Worm (Caenorhabditis elegans) whole organism, L4 larva: ENCODE results near the gene tor-1.

Source experiments
- D1046.2 ChIP-seq: fragments of 200-800 bp; sonication (Bioruptor generic); IDR thresholded peaks from 2 replicates; pipeline ENCODE4 v1.3.6; 2022; ENCODE audit warnings: missing genetic modification characterization, missing compliant biosample characterization
- F10B5.3 ChIP-seq: sonication (generic microtip); optimal IDR thresholded peaks from 2 replicates; lab custom pipeline; 2016; ENCODE audit warnings: mild to moderate bottlenecking, missing genetic modification characterization, missing compliant biosample characterization
- F26F4.8 ChIP-seq: fragments of 200-800 bp; sonication (Bioruptor generic); conservative IDR thresholded peaks from 2 replicates; pipeline ENCODE4 v1.3.6; 2022; ENCODE audit warnings: missing genetic modification characterization, missing compliant biosample characterization
- F49E8.2 ChIP-seq: sonication (generic microtip); optimal IDR thresholded peaks from 2 replicates; lab custom pipeline; 2016; ENCODE audit warnings: missing compliant biosample characterization, mild to moderate bottlenecking, missing genetic modification characterization, borderline replicate concordance
- T20F7.1 ChIP-seq: fragments of 200-800 bp; sonication (Bioruptor generic); optimal IDR thresholded peaks from 2 replicates; lab custom pipeline; 2018; ENCODE audit warnings: mild to moderate bottlenecking, missing genetic modification characterization, missing compliant biosample characterization
- ZK337.2 ChIP-seq: fragments of 200-800 bp; sonication (Bioruptor generic); IDR thresholded peaks from 2 replicates; pipeline ENCODE4 v1.3.6; 2022; ENCODE audit warnings: missing genetic modification reagents, missing genetic modification characterization, missing compliant biosample characterization
- aha-1 ChIP-seq: fragments of 150-350 bp; peaks from one replicate; lab custom pipeline; 2014; ENCODE audit warnings: missing biosample characterization, missing genetic modification characterization
- ama-1 ChIP-seq: fragments of 150-350 bp; optimal IDR thresholded peaks from 2 replicates; lab custom pipeline; 2014; ENCODE audit warnings: inconsistent platforms, mixed read lengths
- arid-1 ChIP-seq: fragments of 200-800 bp; sonication (Bioruptor generic); conservative IDR thresholded peaks from 2 replicates; pipeline ENCODE4 v1.3.6; 2022; ENCODE audit warnings: missing genetic modification reagents, missing genetic modification characterization, missing compliant biosample characterization
- ceh-20 ChIP-seq: fragments of 200-800 bp; sonication (Bioruptor generic); IDR thresholded peaks from 2 replicates; pipeline ENCODE4 v1.3.6; 2022; ENCODE audit warnings: missing genetic modification reagents, missing genetic modification characterization, missing compliant biosample characterization
- ceh-44 ChIP-seq: fragments of 200-800 bp; sonication (Bioruptor generic); IDR thresholded peaks from 2 replicates; pipeline ENCODE4 v1.3.6; 2022; ENCODE audit warnings: missing genetic modification reagents, missing genetic modification characterization, missing compliant biosample characterization
- ceh-82 ChIP-seq: sonication (generic microtip); optimal IDR thresholded peaks from 2 replicates; lab custom pipeline; 2017; ENCODE audit warnings: missing biosample characterization, missing genetic modification characterization
- ces-1 ChIP-seq: fragments of 150-350 bp; sonication (generic microtip); optimal IDR thresholded peaks from 4 replicates; lab custom pipeline; 2014; ENCODE audit warnings: missing biosample characterization, missing genetic modification reagents, missing genetic modification characterization
- cey-2 ChIP-seq: sonication (generic microtip); optimal IDR thresholded peaks from 3 replicates; lab custom pipeline; 2017; ENCODE audit warnings: missing genetic modification characterization, mild to moderate bottlenecking, missing compliant biosample characterization, antibody characterized with exemption, borderline replicate concordance; ENCODE audit not compliant: insufficient read depth
- ctbp-1 ChIP-seq: fragments of 200-800 bp; sonication (Bioruptor generic); IDR thresholded peaks from 2 replicates; pipeline ENCODE4 v1.3.6; 2022; ENCODE audit warnings: missing genetic modification reagents, missing genetic modification characterization, missing compliant biosample characterization
- daf-19 ChIP-seq: fragments of 200-800 bp; sonication (Bioruptor generic); conservative IDR thresholded peaks from 2 replicates; pipeline ENCODE4 v1.3.6; 2022; ENCODE audit warnings: missing genetic modification characterization, missing compliant biosample characterization
- duxl-1 ChIP-seq: sonication (generic microtip); optimal IDR thresholded peaks from 2 replicates; lab custom pipeline; 2016; ENCODE audit warnings: mild to moderate bottlenecking, missing genetic modification characterization, moderate library complexity, missing compliant biosample characterization; ENCODE audit not compliant: poor library complexity
- dve-1 ChIP-seq: sonication (generic microtip); optimal IDR thresholded peaks from 2 replicates; lab custom pipeline; 2017; ENCODE audit warnings: antibody characterized with exemption, mild to moderate bottlenecking, missing genetic modification characterization, missing compliant biosample characterization; ENCODE audit not compliant: insufficient read depth
- hlh-11 ChIP-seq: fragments of 200-800 bp; sonication (Bioruptor generic); optimal IDR thresholded peaks from 2 replicates; lab custom pipeline; 2018; ENCODE audit warnings: mild to moderate bottlenecking, missing genetic modification characterization, missing compliant biosample characterization
- hmg-1.1 ChIP-seq: fragments of 200-800 bp; sonication (Bioruptor generic); IDR thresholded peaks from 2 replicates; pipeline ENCODE4 v1.3.6; 2022; ENCODE audit warnings: missing genetic modification reagents, missing genetic modification characterization, missing compliant biosample characterization
- lin-1 ChIP-seq: fragments of 200-800 bp; sonication (Bioruptor generic); IDR thresholded peaks from 2 replicates; pipeline ENCODE4 v1.3.6; 2022; ENCODE audit warnings: missing genetic modification reagents, missing genetic modification characterization, missing compliant biosample characterization
- lin-13 ChIP-seq: fragments of 150-350 bp; optimal IDR thresholded peaks from 2 replicates; lab custom pipeline; 2014; ENCODE audit warnings: missing biosample characterization, missing genetic modification reagents, missing genetic modification characterization
- lin-15B ChIP-seq: fragments of 150-350 bp; sonication (generic microtip); optimal IDR thresholded peaks from 3 replicates; lab custom pipeline; 2014; ENCODE audit warnings: missing biosample characterization, missing genetic modification characterization
- lin-29 ChIP-seq: fragments of 200-800 bp; sonication (Bioruptor generic); IDR thresholded peaks from 2 replicates; pipeline ENCODE4 v1.3.6; 2022; ENCODE audit warnings: missing genetic modification reagents, missing genetic modification characterization, missing compliant biosample characterization
- madf-9 ChIP-seq: fragments of 200-800 bp; sonication (Bioruptor generic); conservative IDR thresholded peaks from 2 replicates; pipeline ENCODE4 v1.3.6; 2022; ENCODE audit warnings: missing genetic modification reagents, missing genetic modification characterization, missing compliant biosample characterization
- mdl-1 ChIP-seq, 2 experiments: fragments of 150-350 bp in 1 of 2; sonication (generic microtip) in 1 of 2; optimal IDR thresholded peaks; 2 replicates each; lab custom pipeline; 2014 to 2017; ENCODE audit warnings: missing biosample characterization in 2 of 2, missing genetic modification characterization in 2 of 2
- mes-2 ChIP-seq: sonication (generic microtip); optimal IDR thresholded peaks from 2 replicates; lab custom pipeline; 2016; ENCODE audit warnings: missing genotype, mild to moderate bottlenecking, missing genetic modification characterization, missing compliant biosample characterization; ENCODE audit not compliant: poor library complexity, severe bottlenecking
- mxl-2 ChIP-seq: fragments of 200-800 bp; sonication (Bioruptor generic); conservative IDR thresholded peaks from 2 replicates; pipeline ENCODE4 v1.3.6; 2022; ENCODE audit warnings: missing genetic modification reagents, missing genetic modification characterization, missing compliant biosample characterization
- mxl-3 ChIP-seq: fragments of 200-800 bp; sonication (Bioruptor generic); optimal IDR thresholded peaks from 2 replicates; lab custom pipeline; 2018; ENCODE audit warnings: mild to moderate bottlenecking, missing genetic modification characterization, missing compliant biosample characterization
- nhr-102 ChIP-seq: sonication (generic microtip); optimal IDR thresholded peaks from 2 replicates; lab custom pipeline; 2016; ENCODE audit warnings: mild to moderate bottlenecking, missing genetic modification characterization, moderate library complexity, missing compliant biosample characterization
- nhr-111 ChIP-seq: fragments of 200-800 bp; sonication (Bioruptor generic); optimal IDR thresholded peaks from 2 replicates; lab custom pipeline; 2018; ENCODE audit warnings: mild to moderate bottlenecking, missing genetic modification characterization, missing compliant biosample characterization
- nhr-237 ChIP-seq: sonication (generic microtip); optimal IDR thresholded peaks from 2 replicates; lab custom pipeline; 2017; ENCODE audit warnings: missing biosample characterization, missing genetic modification characterization
- nhr-25 ChIP-seq: sonication (generic microtip); optimal IDR thresholded peaks from 2 replicates; lab custom pipeline; 2017; ENCODE audit warnings: missing genetic modification characterization, mild to moderate bottlenecking, missing compliant biosample characterization, antibody characterized with exemption, moderate library complexity, borderline replicate concordance; ENCODE audit not compliant: insufficient read depth
- nhr-41 ChIP-seq: fragments of 200-800 bp; sonication (Bioruptor generic); IDR thresholded peaks from 2 replicates; pipeline ENCODE4 v1.3.6; 2022; ENCODE audit warnings: missing genetic modification reagents, missing genetic modification characterization, missing compliant biosample characterization
- nhr-48 ChIP-seq: sonication (generic microtip); optimal IDR thresholded peaks from 2 replicates; lab custom pipeline; 2016; ENCODE audit warnings: mild to moderate bottlenecking, missing genetic modification characterization, missing compliant biosample characterization
- nhr-6 ChIP-seq: fragments of 150-350 bp; optimal IDR thresholded peaks from 2 replicates; lab custom pipeline; 2014; ENCODE audit warnings: missing biosample characterization, missing genetic modification characterization
- nhr-76 ChIP-seq: fragments of 150-350 bp; optimal IDR thresholded peaks from 2 replicates; lab custom pipeline; 2014; ENCODE audit warnings: missing biosample characterization, missing genetic modification characterization
- rbr-2 ChIP-seq: sonication (generic microtip); optimal IDR thresholded peaks from 2 replicates; lab custom pipeline; 2016; ENCODE audit warnings: missing genotype, missing genetic modification characterization, missing compliant biosample characterization
- sdz-12 ChIP-seq: fragments of 200-800 bp; sonication (Bioruptor generic); optimal IDR thresholded peaks from 2 replicates; lab custom pipeline; 2018; ENCODE audit warnings: mild to moderate bottlenecking, missing genetic modification characterization, missing compliant biosample characterization
- skn-1 ChIP-seq: fragments of 150-350 bp; optimal IDR thresholded peaks from 2 replicates; lab custom pipeline; 2014; ENCODE audit warnings: missing biosample characterization, missing genetic modification characterization
- snpc-1.2 ChIP-seq: fragments of 200-800 bp; sonication (Bioruptor generic); IDR thresholded peaks from 2 replicates; pipeline ENCODE4 v1.3.6; 2022; ENCODE audit warnings: missing genetic modification reagents, missing genetic modification characterization, missing compliant biosample characterization
- spr-3 ChIP-seq: fragments of 200-800 bp; sonication (Bioruptor generic); optimal IDR thresholded peaks from 2 replicates; lab custom pipeline; 2018; ENCODE audit warnings: mild to moderate bottlenecking, missing genetic modification characterization, missing compliant biosample characterization
- tag-97 ChIP-seq: fragments of 200-800 bp; sonication (Bioruptor generic); IDR thresholded peaks from 2 replicates; pipeline ENCODE4 v1.3.6; 2022; ENCODE audit warnings: missing genetic modification characterization, missing compliant biosample characterization
- unc-62 ChIP-seq, 3 experiments: fragments of 150-350 bp in 1 of 3; sonication (generic microtip); optimal IDR thresholded peaks in 2 of 3; peaks in 1 of 3; 1 replicate in 1 of 3; 2 replicates in 2 of 3; lab custom pipeline; 2014 to 2017; ENCODE audit warnings: missing biosample characterization in 3 of 3, missing genetic modification characterization in 3 of 3, missing genetic modification reagents in 3 of 3, missing genotype in 1 of 3
- vab-7 ChIP-seq: fragments of 200-800 bp; sonication (Bioruptor generic); IDR thresholded peaks from 2 replicates; pipeline ENCODE4 v1.3.6; 2022; ENCODE audit warnings: missing genetic modification reagents, missing genetic modification characterization, missing compliant biosample characterization
- zag-1 ChIP-seq: fragments of 150-350 bp; optimal IDR thresholded peaks from 2 replicates; lab custom pipeline; 2014; ENCODE audit warnings: missing biosample characterization, missing genetic modification characterization
- ztf-7 ChIP-seq: fragments of 150-350 bp; optimal IDR thresholded peaks from 2 replicates; lab custom pipeline; 2014; ENCODE audit warnings: missing biosample characterization, missing genetic modification characterization

tor-1 gene

DNA sequence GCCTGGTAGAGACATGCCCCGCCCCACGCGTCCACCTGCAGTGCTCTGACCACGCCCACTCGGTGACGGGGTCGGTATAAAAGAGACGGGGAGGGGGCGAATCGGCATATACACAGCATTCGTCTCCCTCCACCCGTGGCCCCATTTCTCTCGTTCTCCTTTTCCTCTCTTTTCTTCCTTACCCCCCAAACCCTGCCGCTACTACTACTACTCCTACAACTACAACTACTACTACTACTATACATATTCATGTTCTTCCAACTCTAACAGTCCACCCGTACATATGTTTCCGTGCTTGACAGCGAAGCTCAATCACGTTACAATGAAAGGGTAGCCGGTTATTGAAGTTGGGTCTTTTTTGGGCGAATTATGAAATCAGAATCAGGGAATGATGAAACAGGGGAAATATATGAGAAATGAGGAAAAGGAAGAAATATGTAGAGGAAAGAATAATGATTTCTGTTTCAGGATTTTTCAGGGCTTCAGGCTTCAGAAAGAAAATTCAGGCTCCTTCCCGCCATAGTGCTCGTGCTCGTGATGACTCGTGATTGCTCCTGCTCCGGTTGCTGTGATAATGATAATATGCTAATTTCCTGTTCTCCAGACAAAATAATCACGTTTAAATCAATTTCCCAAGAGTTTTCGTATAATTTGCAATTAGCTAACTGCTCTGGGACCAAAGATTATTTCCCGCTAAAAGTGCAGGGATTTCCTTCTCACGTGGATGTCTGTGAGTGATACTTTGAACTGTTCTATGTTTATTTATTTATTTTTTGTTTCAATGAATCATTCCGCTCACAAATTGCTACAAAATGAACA is 48.4 kb upstream of the tor-1 start (continued):
- TF ChIP-seq rbr-2 (tag; lab: Kevin White, UChicago) (peak; percentile 61), skn-1 (tag; lab: Kevin White, UChicago) (peak; percentile 18), T20F7.1 (GFP tag; lab: Kevin White, UChicago) (peak; percentile 48), D1046.2 (peak; percentile 68; the same call in 1 of the 2 replicates), mxl-2 (GFP tag; lab: Robert Waterston, UW) (no peak), lin-1 (0 out of 2 replicates have a peak, but pooled peaks have one; percentile 6), lin-13 (GFP tag; lab: Kevin White, UChicago) (peak; percentile 47), cey-2 (tag; lab: Kevin White, UChicago) (peak; percentile 76), nhr-111 (GFP tag; lab: Kevin White, UChicago) (peak; percentile 87), mes-2 (tag; lab: Kevin White, UChicago) (no peak), F49E8.2 (tag; lab: Kevin White, UChicago) (no peak), dve-1 (tag; lab: Kevin White, UChicago) (peak; percentile 87), sdz-12 (peak; percentile 83), ceh-44 (GFP tag; lab: Robert Waterston, UW) (no peak), arid-1 (GFP tag; lab: Robert Waterston, UW) (no peak), ceh-20 (GFP tag; lab: Robert Waterston, UW) (0 out of 2 replicates have a peak, but pooled peaks have one; percentile 13), vab-7 (0 out of 2 replicates have a peak, but pooled peaks have one; percentile 8), lin-15B (tag; lab: Kevin White, UChicago) (no peak), daf-19 (GFP tag; lab: Robert Waterston, UW) (peak; percentile 83), ztf-7 (tag; lab: Kevin White, UChicago) (peak; percentile 70), unc-62 (GFP tag; optimal IDR thresholded peaks at IDR 0.05 in 1 of 2; lab: Kevin White, UChicago) (peak in 1 of 2 experiments; percentile 48), unc-62 (tag; optimal IDR thresholded peaks at IDR 0.05; lab: Kevin White, UChicago) (no peak), nhr-102 (peak; percentile 94), ceh-82 (tag; lab: Kevin White, UChicago) (no peak), duxl-1 (peak; percentile 68), tag-97 (peak; percentile 67; the same call in 1 of the 2 replicates), mxl-3 (GFP tag; lab: Kevin White, UChicago) (peak; percentile 90), ctbp-1 (GFP tag; lab: Robert Waterston, UW) (peak; percentile 70; the same call in 1 of the 2 replicates), madf-9 (GFP tag; lab: Robert Waterston, UW) (peak; percentile 89), ama-1 (lab: Kevin White, UChicago) (peak; percentile 99), nhr-237 (tag; lab: Kevin White, UChicago) (peak; percentile 35), nhr-25 (tag; lab: Kevin White, UChicago) (peak; percentile 94), ces-1 (peak; percentile 67), mdl-1 (tag; optimal IDR thresholded peaks at IDR 0.05; lab: Kevin White, UChicago) (peak; percentile 92 to 96), ZK337.2 (peak; percentile 33; the same call in 1 of the 2 replicates), zag-1 (tag; lab: Kevin White, UChicago) (no peak), hmg-1.1 (peak; percentile 6), F26F4.8 (GFP tag; lab: Robert Waterston, UW) (no peak), nhr-76 (tag; lab: Kevin White, UChicago) (no peak), nhr-6 (tag; lab: Kevin White, UChicago) (peak; percentile 89), snpc-1.2 (no peak), F10B5.3 (tag; lab: Kevin White, UChicago) (peak; percentile 78), aha-1 (tag; lab: Kevin White, UChicago) (peak; percentile 98), hlh-11 (tag; lab: Kevin White, UChicago) (peak; percentile 90), nhr-41 (GFP tag; lab: Robert Waterston, UW) (no peak; the same call in none of the 2 replicates), lin-29 (GFP tag; lab: Robert Waterston, UW) (no peak; the same call in 1 of the 2 replicates), nhr-48 (tag; lab: Kevin White, UChicago) (peak; percentile 70), spr-3 (GFP tag; lab: Kevin White, UChicago) (peak; percentile 63)
